Worm (Caenorhabditis elegans) whole organism, L3 larva: ENCODE measurements around the gene his-3.
A peak's percentile ranks its signal among the peaks of the same experiment; 100 is the strongest.

Source experiments
- R02D3.7 ChIP-seq: fragments of 150-350 bp; optimal IDR thresholded peaks from 2 replicates; lab custom pipeline; 2014; ENCODE audit warnings: missing biosample characterization, missing genetic modification characterization
- ZK546.5 ChIP-seq: sonication (generic microtip); optimal IDR thresholded peaks from 2 replicates; lab custom pipeline; 2017; ENCODE audit warnings: missing biosample characterization, missing genetic modification characterization
- ama-1 ChIP-seq: fragments of 150-350 bp; optimal IDR thresholded peaks from 2 replicates; lab custom pipeline; 2018
- ceh-16 ChIP-seq: sonication (generic microtip); optimal IDR thresholded peaks from 2 replicates; lab custom pipeline; 2017; ENCODE audit warnings: missing biosample characterization, missing genetic modification characterization
- ceh-82 ChIP-seq: fragments of 150-350 bp; optimal IDR thresholded peaks from 2 replicates; lab custom pipeline; 2014; ENCODE audit warnings: missing biosample characterization, missing genetic modification characterization
- ceh-9 ChIP-seq: sonication (generic microtip); optimal IDR thresholded peaks from 2 replicates; lab custom pipeline; 2018; ENCODE audit warnings: missing biosample characterization, missing genetic modification characterization
- daf-12 ChIP-seq: fragments of 150-350 bp; optimal IDR thresholded peaks from 2 replicates; lab custom pipeline; 2014; ENCODE audit warnings: missing biosample characterization, missing genetic modification reagents, missing genetic modification characterization
- egl-5 ChIP-seq: fragments of 150-350 bp; optimal IDR thresholded peaks from 2 replicates; lab custom pipeline; 2017; ENCODE audit warnings: missing biosample characterization, missing genetic modification reagents, missing genetic modification characterization, inconsistent platforms
- elt-1 ChIP-seq: fragments of 150-350 bp; optimal IDR thresholded peaks from 2 replicates; lab custom pipeline; 2014; ENCODE audit warnings: missing biosample characterization, missing genetic modification characterization
- elt-2 ChIP-seq: sonication (generic microtip); optimal IDR thresholded peaks from 2 replicates; lab custom pipeline; 2016; ENCODE audit warnings: missing genetic modification reagents, mild to moderate bottlenecking, missing genetic modification characterization, missing compliant biosample characterization
- eor-1 ChIP-seq, 2 experiments: fragments of 150-350 bp; optimal IDR thresholded peaks; 2 replicates each; lab custom pipeline; 2014 to 2018; ENCODE audit warnings: missing biosample characterization in 2 of 2, missing genetic modification characterization in 2 of 2
- fkh-2 ChIP-seq: fragments of 150-350 bp; optimal IDR thresholded peaks from 2 replicates; lab custom pipeline; 2014; ENCODE audit warnings: missing biosample characterization, missing genetic modification reagents, missing genetic modification characterization
- fos-1 ChIP-seq: fragments of 150-350 bp; optimal IDR thresholded peaks from 2 replicates; lab custom pipeline; 2014; ENCODE audit warnings: missing biosample characterization, missing genetic modification characterization
- lin-39 ChIP-seq: fragments of 150-350 bp; optimal IDR thresholded peaks from 2 replicates; lab custom pipeline; 2018; ENCODE audit warnings: missing biosample characterization, missing genetic modification reagents, missing genetic modification characterization
- lsy-12 ChIP-seq: sonication (generic microtip); optimal IDR thresholded peaks from 2 replicates; lab custom pipeline; 2016; ENCODE audit warnings: mild to moderate bottlenecking, missing genetic modification characterization, missing compliant biosample characterization
- mdl-1 ChIP-seq: fragments of 150-350 bp; optimal IDR thresholded peaks from 2 replicates; lab custom pipeline; 2014; ENCODE audit warnings: missing biosample characterization, missing genetic modification characterization
- mml-1 ChIP-seq: fragments of 150-350 bp; sonication (generic microtip); optimal IDR thresholded peaks from 3 replicates; lab custom pipeline; 2014; ENCODE audit warnings: missing biosample characterization, missing genetic modification characterization
- nfya-1 ChIP-seq: sonication (generic microtip); optimal IDR thresholded peaks from 2 replicates; lab custom pipeline; 2017; ENCODE audit warnings: missing genetic modification characterization, mild to moderate bottlenecking, missing compliant biosample characterization, antibody characterized with exemption, moderate library complexity; ENCODE audit not compliant: insufficient read depth
- nhr-12 ChIP-seq: fragments of 150-350 bp; optimal IDR thresholded peaks from 2 replicates; lab custom pipeline; 2014; ENCODE audit warnings: missing biosample characterization, missing genetic modification characterization
- nhr-23 ChIP-seq: fragments of 150-350 bp; optimal IDR thresholded peaks from 2 replicates; lab custom pipeline; 2014; ENCODE audit warnings: missing biosample characterization, missing genetic modification reagents, missing genetic modification characterization
- nhr-43 ChIP-seq: sonication (generic microtip); optimal IDR thresholded peaks from 2 replicates; lab custom pipeline; 2016; ENCODE audit warnings: mild to moderate bottlenecking, missing genetic modification characterization, missing compliant biosample characterization; ENCODE audit not compliant: poor library complexity, severe bottlenecking
- nhr-67 ChIP-seq: fragments of 150-350 bp; optimal IDR thresholded peaks from 2 replicates; lab custom pipeline; 2014; ENCODE audit warnings: missing biosample characterization, missing genetic modification characterization
- nhr-76 ChIP-seq: fragments of 150-350 bp; sonication (generic microtip); optimal IDR thresholded peaks from 5 replicates; lab custom pipeline; 2014; ENCODE audit warnings: missing biosample characterization, missing genetic modification characterization
- nhr-77 ChIP-seq: fragments of 150-350 bp; optimal IDR thresholded peaks from 2 replicates; lab custom pipeline; 2014; ENCODE audit warnings: missing biosample characterization, missing genetic modification characterization
- pha-4 ChIP-seq: fragments of 150-350 bp; optimal IDR thresholded peaks from 2 replicates; lab custom pipeline; 2014; ENCODE audit warnings: missing biosample characterization, missing genetic modification reagents, missing genetic modification characterization
- pqm-1 ChIP-seq: fragments of 150-350 bp; optimal IDR thresholded peaks from 2 replicates; lab custom pipeline; 2017; ENCODE audit warnings: missing biosample characterization, missing genetic modification characterization, inconsistent platforms
- skn-1 ChIP-seq: fragments of 150-350 bp; optimal IDR thresholded peaks from 2 replicates; lab custom pipeline; 2014; ENCODE audit warnings: missing biosample characterization, missing genetic modification characterization
- tbx-2 ChIP-seq: sonication (generic microtip); optimal IDR thresholded peaks from 2 replicates; lab custom pipeline; 2016; ENCODE audit warnings: mild to moderate bottlenecking, missing genetic modification characterization, missing compliant biosample characterization
- unc-39 ChIP-seq: sonication (generic microtip); optimal IDR thresholded peaks from 4 replicates; lab custom pipeline; 2017; ENCODE audit warnings: missing biosample characterization, missing genetic modification characterization
- zag-1 ChIP-seq: fragments of 150-350 bp; optimal IDR thresholded peaks from 2 replicates; lab custom pipeline; 2014; ENCODE audit warnings: missing biosample characterization, missing genetic modification characterization
- ztf-11 ChIP-seq: fragments of 150-350 bp; optimal IDR thresholded peaks from 2 replicates; lab custom pipeline; 2014; ENCODE audit warnings: missing biosample characterization, missing genetic modification characterization
- ztf-4 ChIP-seq: fragments of 150-350 bp; optimal IDR thresholded peaks from 2 replicates; lab custom pipeline; 2014; ENCODE audit warnings: missing biosample characterization, missing genetic modification characterization

The his-3 gene

DNA sequence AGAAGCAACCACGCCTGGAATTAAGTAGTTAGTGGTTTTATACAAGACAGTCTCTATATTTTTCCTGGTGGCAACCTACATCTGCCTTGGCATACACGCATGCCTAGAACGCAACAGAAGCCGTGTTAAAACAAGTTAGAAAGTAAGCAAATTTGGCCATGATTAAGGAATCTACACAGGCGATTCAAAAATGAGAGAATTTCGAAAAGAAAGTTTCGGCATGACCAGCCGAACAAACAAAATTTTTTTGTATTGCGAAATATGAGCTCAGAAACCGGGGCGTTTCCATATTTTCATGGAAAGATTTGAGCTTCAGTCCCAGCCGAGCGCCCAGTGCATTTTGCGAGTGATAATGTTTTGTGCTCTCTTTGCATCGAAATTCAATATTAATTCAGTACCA is 19.5 kb downstream of the his-3 start, which contains the start of gene F14H3.15:
Gene F14H3.15 (minus strand): TSS at position 101 of the 400 bp plus-strand sequence.
- TF ChIP-seq nhr-43 (tag; lab: Kevin White, UChicago) (no peak), nfya-1 (tag; lab: Kevin White, UChicago) (no peak), nhr-67 (tag; lab: Kevin White, UChicago) (no peak), egl-5 (no peak), nhr-23 (tag; lab: Kevin White, UChicago) (no peak), pha-4 (tag; lab: Kevin White, UChicago) (no peak), nhr-77 (tag; lab: Kevin White, UChicago) (no peak), fos-1 (tag; lab: Kevin White, UChicago) (no peak), daf-12 (tag; lab: Kevin White, UChicago) (no peak), ztf-4 (tag; lab: Kevin White, UChicago) (no peak), ceh-16 (tag; lab: Kevin White, UChicago) (no peak), R02D3.7 (tag; lab: Kevin White, UChicago) (no peak), elt-1 (no peak), unc-39 (no peak)

DNA sequence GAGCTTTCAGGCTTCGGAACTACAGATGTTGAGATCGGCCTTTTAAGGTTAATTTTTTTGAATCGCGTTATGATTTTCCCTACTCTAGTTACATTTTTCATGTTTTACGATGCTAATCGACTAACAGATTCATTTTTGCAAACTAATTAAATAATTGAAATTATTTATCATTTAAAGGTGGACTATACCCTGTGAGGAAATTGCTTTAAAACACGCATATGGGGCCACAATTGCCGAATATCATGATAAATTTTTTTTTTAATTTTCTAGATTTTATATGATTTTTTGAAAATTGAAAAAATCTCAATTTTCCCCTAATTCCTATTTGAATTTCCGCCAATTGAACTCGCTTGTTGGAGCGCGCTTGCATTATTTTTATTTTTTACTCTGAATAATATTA is 21.4 kb downstream of the his-3 start, which contains the start of gene fbxa-100:
Gene fbxa-100 (minus strand): TSS at position 101 of the 400 bp plus-strand sequence.
- TF ChIP-seq elt-2, result no peak
- TF ChIP-seq nhr-76, result no peak
- TF ChIP-seq fkh-2, result no peak
- no peak for TF ChIP-seq daf-12 (tag; lab: Kevin White, UChicago)

DNA sequence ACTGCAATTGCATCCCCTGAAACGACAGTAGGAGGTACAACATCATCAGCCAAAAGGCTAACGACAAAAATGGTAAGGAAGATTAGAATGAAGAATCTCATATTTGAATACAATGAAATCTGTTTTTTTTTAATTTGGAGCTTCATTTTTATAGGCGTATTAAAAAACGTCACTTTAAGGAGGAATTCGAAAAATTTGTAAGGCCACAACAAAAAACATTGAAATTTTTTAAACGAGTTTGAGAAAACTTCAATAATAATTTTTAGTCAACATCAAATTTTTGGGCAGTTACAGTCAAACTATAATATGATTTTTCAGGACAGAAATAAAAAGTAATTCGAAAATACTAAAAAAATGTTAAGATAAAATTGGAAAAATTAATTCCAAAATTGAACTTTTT is 22.2 kb downstream of the his-3 start, which contains the start of gene F14H3.14:
Gene F14H3.14 (minus strand): TSS at position 101 of the 400 bp plus-strand sequence.
- TF ChIP-seq mdl-1, result no peak
- TF ChIP-seq tbx-2 (tag; lab: Kevin White, UChicago), result no peak
- no peak for TF ChIP-seq lsy-12

DNA sequence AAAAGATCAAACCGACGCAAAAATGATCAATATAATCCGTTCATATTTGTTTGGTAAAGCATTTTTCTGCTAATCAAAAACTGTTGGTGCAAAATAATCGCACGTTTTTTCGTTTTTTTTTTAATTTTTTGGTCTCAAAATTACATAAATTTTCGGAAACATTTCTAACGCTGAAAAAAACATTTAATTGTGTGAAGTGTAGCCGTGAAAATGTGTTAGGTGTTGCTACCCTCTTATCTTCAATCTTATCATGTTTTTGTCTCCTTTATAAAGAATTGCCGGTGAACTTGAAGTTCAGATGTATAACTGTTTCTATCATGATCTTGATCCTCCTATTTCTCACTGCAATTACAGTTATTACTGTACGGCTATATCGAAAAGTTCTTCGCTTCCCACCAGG is 28.3 kb downstream of the his-3 start, which contains the start of gene cyp-35D1:
Gene cyp-35D1 (plus strand): TSS at position 301 of the 400 bp plus-strand sequence.
- no peak for TF ChIP-seq ama-1 (lab: Kevin White, UChicago)
- TF ChIP-seq nhr-12 (tag; lab: Kevin White, UChicago), result no peak
- no peak for TF ChIP-seq nhr-43 (tag; lab: Kevin White, UChicago)
- no peak for TF ChIP-seq skn-1 (tag; lab: Kevin White, UChicago)
- TF ChIP-seq unc-39, result no peak
- TF ChIP-seq ceh-16 (tag; lab: Kevin White, UChicago), result no peak
- no peak for TF ChIP-seq ZK546.5
- TF ChIP-seq elt-2, result no peak
- no peak for TF ChIP-seq zag-1 (tag; lab: Kevin White, UChicago)
- no peak for TF ChIP-seq mml-1 (tag; lab: Kevin White, UChicago)
- no peak for TF ChIP-seq ztf-11
- TF ChIP-seq elt-1, result no peak

DNA sequence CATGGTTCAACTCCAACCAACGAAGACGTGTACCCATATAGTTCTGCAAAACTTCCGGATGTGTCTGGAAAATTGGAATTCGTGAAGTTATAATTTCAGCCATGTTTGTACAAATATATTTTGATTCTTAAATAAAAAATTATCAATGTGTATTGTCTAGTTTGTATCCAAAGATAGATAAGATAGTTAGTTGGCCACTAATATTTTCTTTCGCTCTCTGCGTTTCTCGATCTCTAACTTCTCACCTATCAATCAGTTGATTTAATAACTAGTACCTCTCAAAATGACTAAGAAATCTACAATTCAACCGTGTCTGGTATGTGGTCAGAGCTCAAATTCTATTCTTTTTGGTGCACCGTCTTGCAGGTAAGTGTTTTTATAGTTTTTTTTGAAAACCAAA is 30.6 kb downstream of the his-3 start, which contains the start of gene nhr-176:
Gene nhr-176 (plus strand): TSS at position 159 of the 400 bp plus-strand sequence.
- TF ChIP-seq nhr-77 (tag; lab: Kevin White, UChicago) (no peak), pqm-1 (tag; lab: Kevin White, UChicago) (peak; percentile 38), ceh-9 (tag; lab: Kevin White, UChicago) (no peak), unc-39 (no peak), pha-4 (tag; lab: Kevin White, UChicago) (no peak), elt-2 (peak; percentile 55)
- TF ChIP-seq, all 47 proteins: peak for 2

DNA sequence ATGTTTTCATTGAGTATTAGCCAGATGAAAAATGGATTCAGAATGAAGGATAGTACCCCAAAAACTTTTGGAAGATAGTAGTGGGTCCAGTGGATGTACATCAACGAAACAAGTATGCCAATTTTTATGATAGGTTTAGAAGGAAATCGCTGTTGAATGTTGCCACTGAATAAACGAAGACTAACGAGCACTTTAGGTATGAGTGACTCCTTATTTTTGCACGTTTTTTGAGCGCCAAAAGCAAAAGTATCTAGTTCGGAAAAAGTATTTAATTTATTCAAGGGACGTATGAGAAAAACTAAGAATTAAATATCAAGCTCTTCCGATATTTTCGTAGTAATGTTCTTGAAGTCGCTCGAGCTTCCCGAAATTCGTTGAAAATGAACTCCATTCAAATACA is 33.2 kb downstream of the his-3 start, which contains the start of gene srj-10:
Gene srj-10 (minus strand): TSS at position 101 of the 400 bp plus-strand sequence.
- no peak for TF ChIP-seq ceh-82 (tag; lab: Kevin White, UChicago)

DNA sequence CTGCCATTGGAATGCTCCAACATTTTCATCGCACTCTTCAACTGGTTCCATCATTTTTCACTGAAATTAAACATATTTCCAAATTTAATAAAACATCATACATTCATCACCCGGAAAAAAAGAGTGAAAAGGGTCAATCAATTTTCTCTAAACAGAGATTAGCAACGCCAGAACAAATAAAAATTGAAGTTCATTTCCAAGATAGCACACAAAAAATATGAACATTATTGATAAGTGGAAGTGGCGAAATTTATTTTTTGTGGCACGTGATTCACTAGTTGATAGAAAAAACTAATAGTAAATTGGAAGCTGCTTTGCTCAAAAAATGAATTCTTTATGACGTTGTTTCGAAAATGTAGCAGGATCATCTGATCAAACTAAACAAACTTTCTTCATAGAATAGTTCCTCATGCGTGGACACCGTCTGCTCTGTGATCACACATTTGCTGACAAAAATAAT is 34.7 kb downstream of the his-3 start, which contains the start of the genes F14H3.12 and srj-29:
Gene F14H3.12 (minus strand): TSS at position 74 of the 460 bp plus-strand sequence.
Gene srj-29 (plus strand): TSS at position 410 of the 460 bp plus-strand sequence.
- TF ChIP-seq eor-1 (tag; optimal IDR thresholded peaks at IDR 0.05; lab: Kevin White, UChicago) (no peak), skn-1 (tag; lab: Kevin White, UChicago) (no peak), unc-39 (no peak), R02D3.7 (tag; lab: Kevin White, UChicago) (no peak), lin-39 (tag; lab: Kevin White, UChicago) (no peak), elt-2 (peak; percentile 79), tbx-2 (tag; lab: Kevin White, UChicago) (no peak), pqm-1 (tag; lab: Kevin White, UChicago) (peak; percentile 47)
